Fruit fly (Drosophila melanogaster) whole organism, adult: ENCODE measurements around the gene Myo61F.

Experiments
- CG11617 ChIP-seq: fragments of 200-800 bp; sonication (Bioruptor generic); optimal IDR thresholded peaks from 2 replicates; lab custom pipeline; 2017; ENCODE audit warnings: mild to moderate bottlenecking, missing biosample characterization, missing genetic modification reagents, missing genetic modification characterization
- CG12768 ChIP-seq: fragments of 200-800 bp; sonication (Bioruptor generic); optimal IDR thresholded peaks from 2 replicates; lab custom pipeline; 2017; ENCODE audit warnings: missing biosample characterization, missing genetic modification characterization, mild to moderate bottlenecking, moderate library complexity, missing genetic modification reagents
- CG1620 ChIP-seq: fragments of 200-800 bp; sonication (Bioruptor generic); optimal IDR thresholded peaks from 2 replicates; lab custom pipeline; 2016; ENCODE audit warnings: missing biosample characterization, missing genetic modification characterization
- CG33017 ChIP-seq: fragments of 200-800 bp; sonication (Bioruptor generic); optimal IDR thresholded peaks from 2 replicates; lab custom pipeline; 2018; ENCODE audit warnings: missing biosample characterization, mild to moderate bottlenecking, missing genetic modification characterization, moderate library complexity
- CG5204 ChIP-seq: fragments of 200-800 bp; sonication (Bioruptor generic); optimal IDR thresholded peaks from 2 replicates; lab custom pipeline; 2016; ENCODE audit warnings: missing biosample characterization, missing genetic modification characterization
- CG7045 ChIP-seq: fragments of 200-800 bp; sonication (Bioruptor generic); optimal IDR thresholded peaks from 2 replicates; lab custom pipeline; 2017; ENCODE audit warnings: missing biosample characterization, mild to moderate bottlenecking, missing genetic modification characterization
- CG7101 ChIP-seq: fragments of 200-800 bp; sonication (Bioruptor generic); optimal IDR thresholded peaks from 2 replicates; lab custom pipeline; 2018; ENCODE audit warnings: missing biosample characterization, mild to moderate bottlenecking, missing genetic modification characterization, moderate library complexity
- Clk ChIP-seq: fragments of 200-800 bp; sonication (Bioruptor generic); optimal IDR thresholded peaks from 2 replicates; lab custom pipeline; 2017; ENCODE audit warnings: missing biosample characterization, missing genetic modification characterization
- Crg-1 ChIP-seq: fragments of 200-800 bp; sonication (Bioruptor generic); optimal IDR thresholded peaks from 2 replicates; lab custom pipeline; 2016; ENCODE audit warnings: missing biosample characterization, missing genetic modification characterization
- Hr96 ChIP-seq: fragments of 200-800 bp; sonication (Bioruptor generic); optimal IDR thresholded peaks from 2 replicates; lab custom pipeline; 2016; ENCODE audit warnings: missing biosample characterization, missing genetic modification characterization
- Mnt ChIP-seq: fragments of 200-800 bp; sonication (Bioruptor generic); optimal IDR thresholded peaks from 2 replicates; lab custom pipeline; 2016; ENCODE audit warnings: missing biosample characterization, mild to moderate bottlenecking, missing genetic modification characterization
- bab1 ChIP-seq: fragments of 200-800 bp; sonication (Bioruptor generic); optimal IDR thresholded peaks from 3 replicates; lab custom pipeline; 2019; ENCODE audit warnings: missing biosample characterization, mild to moderate bottlenecking, missing genetic modification characterization, moderate library complexity
- cic ChIP-seq: fragments of 200-800 bp; sonication (Bioruptor generic); optimal IDR thresholded peaks from 2 replicates; lab custom pipeline; 2017; ENCODE audit warnings: missing biosample characterization, mild to moderate bottlenecking, missing genetic modification characterization, moderate library complexity
- cnc ChIP-seq, 2 experiments: fragments of >200 bp; optimal IDR thresholded peaks; 2 replicates each; lab custom pipeline; 2017
- kay ChIP-seq: fragments of 200-800 bp; sonication (Bioruptor generic); peaks from one replicate; lab custom pipeline; 2016; ENCODE audit warnings: missing biosample characterization, missing genetic modification characterization, borderline replicate concordance
- ovo ChIP-seq: fragments of 200-800 bp; sonication (Bioruptor generic); optimal IDR thresholded peaks from 2 replicates; lab custom pipeline; 2016; ENCODE audit warnings: missing biosample characterization, missing genetic modification characterization
- pad ChIP-seq: fragments of 200-800 bp; sonication (Bioruptor generic); optimal IDR thresholded peaks from 3 replicates; lab custom pipeline; 2017; ENCODE audit warnings: missing biosample characterization, missing genetic modification characterization, mild to moderate bottlenecking, moderate library complexity, missing genetic modification reagents
- tj ChIP-seq: fragments of 200-800 bp; sonication (Bioruptor generic); optimal IDR thresholded peaks from 3 replicates; lab custom pipeline; 2017; ENCODE audit warnings: missing biosample characterization, mild to moderate bottlenecking, missing genetic modification characterization, moderate library complexity
- toe ChIP-seq: fragments of 200-800 bp; sonication (Bioruptor generic); optimal IDR thresholded peaks from 2 replicates; lab custom pipeline; 2016; ENCODE audit warnings: missing biosample characterization, missing genetic modification characterization

Gene Myo61F

DNA sequence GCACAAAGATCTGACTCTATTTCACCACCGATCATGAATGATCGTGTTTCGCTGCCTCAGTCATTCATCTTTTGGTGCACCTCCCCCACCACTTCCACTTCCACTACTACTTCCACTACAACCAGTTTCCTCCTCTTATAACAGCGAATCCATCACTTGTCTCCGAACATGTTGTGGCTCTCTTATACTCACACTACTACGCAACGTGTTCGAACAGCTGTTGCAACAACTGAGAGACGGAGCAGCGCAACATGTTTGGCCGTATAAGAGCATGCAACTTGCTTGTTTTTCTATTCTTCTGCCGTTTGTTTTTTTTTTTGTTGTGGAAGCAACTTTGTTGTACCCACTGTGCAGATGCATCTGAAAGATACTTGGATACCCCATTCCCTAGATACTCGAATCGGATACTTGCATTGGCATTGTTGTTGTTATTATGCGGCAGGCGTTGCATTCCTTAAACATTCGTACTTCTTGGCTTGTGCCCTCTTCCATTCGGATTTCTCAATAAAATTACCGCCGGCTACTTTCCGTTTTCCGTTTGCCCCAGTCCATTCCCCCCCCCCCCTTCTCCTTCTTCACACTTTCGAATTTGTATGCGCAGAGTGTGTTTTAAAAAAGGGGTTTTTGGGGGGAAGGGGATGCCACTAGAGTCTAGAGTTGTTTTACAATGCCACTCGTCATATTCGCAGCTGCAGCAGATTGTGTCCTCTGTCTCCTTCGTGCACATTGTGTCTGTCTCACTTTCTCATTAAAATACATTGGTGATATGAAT is 48.8 kb downstream of the Myo61F start:
- TF ChIP-seq cic (GFP tag; lab: Kevin White, UChicago) (peak; percentile 6), CG12768 (GFP tag; lab: Kevin White, UChicago) (no peak)

dm6 chr3L:1368201-1368617 is 49.9 kb downstream of the Myo61F start:
- peak; percentile 63 for TF ChIP-seq pad (GFP tag; lab: Kevin White, UChicago)
- no peak for TF ChIP-seq CG5204 (GFP tag; lab: Kevin White, UChicago)
- TF ChIP-seq Clk (GFP tag; lab: Kevin White, UChicago), result no peak
- no peak for TF ChIP-seq CG1620 (GFP tag; lab: Kevin White, UChicago)
- TF ChIP-seq ovo (GFP tag; lab: Kevin White, UChicago), result no peak
- no peak for TF ChIP-seq CG7045
- no peak for TF ChIP-seq cic (GFP tag; lab: Kevin White, UChicago)
- no peak for TF ChIP-seq Mnt (GFP tag; lab: Kevin White, UChicago)
- TF ChIP-seq toe (GFP tag; lab: Kevin White, UChicago), result no peak

- TF ChIP-seq Crg-1 (GFP tag; lab: Kevin White, UChicago) (no peak), pad (GFP tag; lab: Kevin White, UChicago) (no peak), CG7101 (no peak), toe (GFP tag; lab: Kevin White, UChicago) (no peak), cnc (optimal IDR thresholded peaks at IDR 0.05; lab: Kevin White, UChicago) (no peak), tj (GFP tag; lab: Kevin White, UChicago) (no peak), CG7045 (no peak), kay (GFP tag; lab: Kevin White, UChicago) (no peak), cic (GFP tag; lab: Kevin White, UChicago) (no peak), CG1620 (GFP tag; lab: Kevin White, UChicago) (no peak), ovo (GFP tag; lab: Kevin White, UChicago) (no peak)
These were observed 51.9 kb downstream of the Myo61F start, which contains the start of gene ru for dm6 chr3L:1370099-1370678. Gene ru (plus strand): TSS chr3L:1370628.

DNA sequence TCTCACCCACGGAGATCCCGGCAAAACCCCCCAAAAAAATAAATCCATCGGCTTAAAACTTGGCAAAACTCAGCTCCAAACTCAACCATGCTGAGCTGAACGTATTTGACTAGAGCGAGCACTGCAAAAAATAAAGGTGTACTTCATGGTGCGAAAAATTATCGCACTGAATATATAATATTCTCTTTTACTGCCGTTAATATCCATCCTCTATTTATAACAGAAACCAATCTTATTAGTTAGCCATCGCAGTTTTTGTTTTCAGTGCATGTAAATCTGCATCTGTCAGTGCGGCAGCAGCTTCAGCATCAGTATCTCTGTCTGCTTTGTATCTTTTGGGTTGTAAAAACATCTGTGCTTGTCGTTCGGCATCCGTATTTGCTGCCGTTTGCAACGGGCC is 52.7 kb downstream of the Myo61F start:
- TF ChIP-seq bab1 (GFP tag; lab: Kevin White, UChicago) (no peak), CG33017 (tag; lab: Kevin White, UChicago) (no peak), ovo (GFP tag; lab: Kevin White, UChicago) (no peak), Clk (GFP tag; lab: Kevin White, UChicago) (no peak), CG5204 (GFP tag; lab: Kevin White, UChicago) (no peak), Mnt (GFP tag; lab: Kevin White, UChicago) (no peak), CG12768 (GFP tag; lab: Kevin White, UChicago) (no peak), toe (GFP tag; lab: Kevin White, UChicago) (no peak), CG11617 (GFP tag; lab: Kevin White, UChicago) (no peak), kay (GFP tag; lab: Kevin White, UChicago) (no peak), Crg-1 (GFP tag; lab: Kevin White, UChicago) (no peak), cic (GFP tag; lab: Kevin White, UChicago) (no peak)

DNA sequence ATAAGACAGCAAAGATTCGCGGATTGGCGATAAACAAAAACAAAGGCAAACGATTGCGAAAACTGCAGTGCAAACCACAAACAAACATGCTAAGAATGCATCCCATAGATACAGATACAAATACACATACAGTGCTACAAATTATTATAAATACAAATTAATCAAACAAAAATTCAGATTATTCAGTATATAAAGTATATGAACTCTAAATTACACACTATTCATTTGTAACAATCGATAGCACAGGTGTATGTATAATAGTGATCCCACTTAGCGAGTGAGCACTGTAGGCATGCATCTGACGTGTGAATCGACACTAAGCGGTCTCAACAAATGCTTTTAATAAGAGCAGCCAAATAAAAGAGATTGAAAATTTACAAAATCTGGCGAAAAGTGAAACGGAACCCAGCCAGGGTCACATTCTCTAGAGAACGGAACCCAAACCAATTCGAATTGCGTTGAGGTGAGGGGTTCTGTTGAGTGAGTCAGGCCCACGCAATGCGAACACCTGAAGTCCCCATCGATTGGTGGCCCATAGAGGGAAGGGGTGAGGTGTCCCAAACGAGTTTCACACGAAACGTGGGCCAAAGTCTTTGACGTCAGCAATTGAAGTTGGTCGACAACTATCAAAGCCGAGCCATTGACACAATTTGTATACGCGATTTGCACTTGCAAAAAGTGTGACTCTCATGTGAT is 56.3 kb downstream of the Myo61F start:
- no peak for TF ChIP-seq CG7045
- peak; percentile 40 for TF ChIP-seq tj (GFP tag; lab: Kevin White, UChicago)
- peak; percentile 38 for TF ChIP-seq CG7101
- peak; percentile 25 for TF ChIP-seq kay (GFP tag; lab: Kevin White, UChicago)
- TF ChIP-seq Clk (GFP tag; lab: Kevin White, UChicago), result no peak
- TF ChIP-seq Crg-1 (GFP tag; lab: Kevin White, UChicago), result no peak
- peak; percentile 55 for TF ChIP-seq bab1 (GFP tag; lab: Kevin White, UChicago)
- no peak for TF ChIP-seq Hr96 (GFP tag; lab: Kevin White, UChicago)
- TF ChIP-seq CG5204 (GFP tag; lab: Kevin White, UChicago), result peak; percentile 50
- TF ChIP-seq CG11617 (GFP tag; lab: Kevin White, UChicago), result peak; percentile 9
- TF ChIP-seq CG33017 (tag; lab: Kevin White, UChicago), result peak; percentile 57
- TF ChIP-seq toe (GFP tag; lab: Kevin White, UChicago), result no peak
- TF ChIP-seq pad (GFP tag; lab: Kevin White, UChicago), result no peak

DNA sequence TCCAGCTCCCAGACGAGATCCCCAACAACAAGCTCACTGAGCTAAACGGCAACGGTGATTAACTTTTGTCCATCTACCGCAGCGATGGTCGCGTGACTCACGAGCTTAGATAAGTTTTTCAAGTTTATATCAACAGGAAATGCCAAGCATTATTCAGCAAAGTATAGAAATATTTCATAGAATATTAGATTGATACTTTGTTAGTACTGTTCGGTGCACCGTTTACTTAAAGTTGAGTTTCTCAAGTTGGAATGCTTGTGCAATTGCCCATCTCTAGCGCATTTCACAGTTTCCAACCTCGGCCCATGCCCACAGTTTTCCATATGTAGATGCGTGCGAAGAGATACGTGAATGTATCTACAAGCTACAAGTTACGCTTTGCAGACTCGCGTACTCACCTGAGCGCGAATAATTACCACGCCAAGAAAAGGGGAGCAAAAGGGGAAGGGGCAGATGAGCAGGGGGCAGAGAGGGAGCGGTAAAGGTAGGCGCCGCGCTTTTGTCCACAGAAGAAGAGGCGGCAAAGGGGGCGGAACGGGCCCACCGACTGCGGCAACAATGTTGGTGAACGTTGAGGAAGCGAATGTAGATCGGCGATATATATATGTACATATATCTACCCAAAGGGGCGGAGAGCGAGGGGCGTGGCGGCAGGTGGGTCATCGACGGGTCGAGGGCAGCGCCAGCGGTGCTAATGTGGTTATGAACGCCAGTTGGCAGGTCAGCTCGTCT is 57.9 kb downstream of the Myo61F start:
- no peak for TF ChIP-seq CG12768 (GFP tag; lab: Kevin White, UChicago)
- no peak for TF ChIP-seq Crg-1 (GFP tag; lab: Kevin White, UChicago)
- TF ChIP-seq kay (GFP tag; lab: Kevin White, UChicago), result no peak
- no peak for TF ChIP-seq Mnt (GFP tag; lab: Kevin White, UChicago)
- no peak for TF ChIP-seq bab1 (GFP tag; lab: Kevin White, UChicago)
